Worm (Caenorhabditis elegans) whole organism, L3 larva: ENCODE data around the gene nspc-4.
"Not testable (repeated sequence)": the region's sequence is repeated elsewhere in the genome, so short reads cannot be mapped to it uniquely, and the experiment has no call there.

ENCODE experiments used
- ZK546.5 ChIP-seq: sonication (generic microtip); optimal IDR thresholded peaks from 2 replicates; lab custom pipeline; 2017; ENCODE audit warnings: missing biosample characterization, missing genetic modification characterization
- aly-2 ChIP-seq: fragments of 150-350 bp; optimal IDR thresholded peaks from 2 replicates; lab custom pipeline; 2014; ENCODE audit warnings: missing biosample characterization, missing genetic modification characterization
- ama-1 ChIP-seq: fragments of 150-350 bp; optimal IDR thresholded peaks from 2 replicates; lab custom pipeline; 2018
- egl-27 ChIP-seq: sonication (generic microtip); optimal IDR thresholded peaks from 4 replicates; lab custom pipeline; 2017; ENCODE audit warnings: missing biosample characterization, missing genetic modification reagents, missing genetic modification characterization
- egl-5 ChIP-seq: fragments of 150-350 bp; optimal IDR thresholded peaks from 2 replicates; lab custom pipeline; 2017; ENCODE audit warnings: missing biosample characterization, missing genetic modification reagents, missing genetic modification characterization, inconsistent platforms
- elt-1 ChIP-seq: fragments of 150-350 bp; optimal IDR thresholded peaks from 2 replicates; lab custom pipeline; 2014; ENCODE audit warnings: missing biosample characterization, missing genetic modification characterization
- elt-2 ChIP-seq: sonication (generic microtip); optimal IDR thresholded peaks from 2 replicates; lab custom pipeline; 2016; ENCODE audit warnings: missing genetic modification reagents, mild to moderate bottlenecking, missing genetic modification characterization, missing compliant biosample characterization
- elt-3 ChIP-seq, 3 experiments: fragments of 150-350 bp in 1 of 3; sonication (generic microtip) in 2 of 3; optimal IDR thresholded peaks; 2 replicates in 2 of 3; 4 replicates in 1 of 3; lab custom pipeline; 2014 to 2017; ENCODE audit warnings: missing biosample characterization in 3 of 3, missing genetic modification characterization in 3 of 3
- eor-1 ChIP-seq, 2 experiments: fragments of 150-350 bp; optimal IDR thresholded peaks; 2 replicates each; lab custom pipeline; 2014 to 2018; ENCODE audit warnings: missing biosample characterization in 2 of 2, missing genetic modification characterization in 2 of 2
- fkh-10 ChIP-seq: sonication (generic microtip); optimal IDR thresholded peaks from 2 replicates; lab custom pipeline; 2017; ENCODE audit warnings: missing biosample characterization, missing genetic modification reagents, missing genetic modification characterization
- fkh-2 ChIP-seq: fragments of 150-350 bp; optimal IDR thresholded peaks from 2 replicates; lab custom pipeline; 2014; ENCODE audit warnings: missing biosample characterization, missing genetic modification reagents, missing genetic modification characterization
- jun-1 ChIP-seq: fragments of 150-350 bp; optimal IDR thresholded peaks from 2 replicates; lab custom pipeline; 2014; ENCODE audit warnings: missing biosample characterization, missing genetic modification reagents, missing genetic modification characterization
- lin-15B ChIP-seq: fragments of 150-350 bp; optimal IDR thresholded peaks from 2 replicates; lab custom pipeline; 2014; ENCODE audit warnings: missing biosample characterization, missing genetic modification characterization
- lin-39 ChIP-seq: fragments of 150-350 bp; optimal IDR thresholded peaks from 2 replicates; lab custom pipeline; 2018; ENCODE audit warnings: missing biosample characterization, missing genetic modification reagents, missing genetic modification characterization
- mdl-1 ChIP-seq: fragments of 150-350 bp; optimal IDR thresholded peaks from 2 replicates; lab custom pipeline; 2014; ENCODE audit warnings: missing biosample characterization, missing genetic modification characterization
- mml-1 ChIP-seq: fragments of 150-350 bp; sonication (generic microtip); optimal IDR thresholded peaks from 3 replicates; lab custom pipeline; 2014; ENCODE audit warnings: missing biosample characterization, missing genetic modification characterization
- nfya-1 ChIP-seq: sonication (generic microtip); optimal IDR thresholded peaks from 2 replicates; lab custom pipeline; 2017; ENCODE audit warnings: missing genetic modification characterization, mild to moderate bottlenecking, missing compliant biosample characterization, antibody characterized with exemption, moderate library complexity; ENCODE audit not compliant: insufficient read depth
- nhr-11 ChIP-seq: fragments of 150-350 bp; optimal IDR thresholded peaks from 2 replicates; lab custom pipeline; 2014; ENCODE audit warnings: missing biosample characterization, missing genetic modification characterization
- nhr-237 ChIP-seq: fragments of 150-350 bp; optimal IDR thresholded peaks from 2 replicates; lab custom pipeline; 2014; ENCODE audit warnings: missing biosample characterization, missing genetic modification characterization
- nhr-25 ChIP-seq: sonication (generic microtip); optimal IDR thresholded peaks from 2 replicates; lab custom pipeline; 2017; ENCODE audit warnings: missing biosample characterization, missing genetic modification characterization
- nhr-28 ChIP-seq: fragments of 150-350 bp; optimal IDR thresholded peaks from 2 replicates; lab custom pipeline; 2014; ENCODE audit warnings: missing biosample characterization, missing genetic modification characterization
- nhr-43 ChIP-seq: sonication (generic microtip); optimal IDR thresholded peaks from 2 replicates; lab custom pipeline; 2016; ENCODE audit warnings: mild to moderate bottlenecking, missing genetic modification characterization, missing compliant biosample characterization; ENCODE audit not compliant: poor library complexity, severe bottlenecking
- nhr-67 ChIP-seq: fragments of 150-350 bp; optimal IDR thresholded peaks from 2 replicates; lab custom pipeline; 2014; ENCODE audit warnings: missing biosample characterization, missing genetic modification characterization
- nhr-76 ChIP-seq: fragments of 150-350 bp; sonication (generic microtip); optimal IDR thresholded peaks from 5 replicates; lab custom pipeline; 2014; ENCODE audit warnings: missing biosample characterization, missing genetic modification characterization
- pha-4 ChIP-seq: fragments of 150-350 bp; optimal IDR thresholded peaks from 2 replicates; lab custom pipeline; 2014; ENCODE audit warnings: missing biosample characterization, missing genetic modification reagents, missing genetic modification characterization
- pqm-1 ChIP-seq: fragments of 150-350 bp; optimal IDR thresholded peaks from 2 replicates; lab custom pipeline; 2017; ENCODE audit warnings: missing biosample characterization, missing genetic modification characterization, inconsistent platforms
- snpc-4 ChIP-seq: fragments of 150-350 bp; optimal IDR thresholded peaks from 2 replicates; lab custom pipeline; 2014; ENCODE audit warnings: missing biosample characterization, missing genetic modification characterization
- tbx-2 ChIP-seq: sonication (generic microtip); optimal IDR thresholded peaks from 2 replicates; lab custom pipeline; 2016; ENCODE audit warnings: mild to moderate bottlenecking, missing genetic modification characterization, missing compliant biosample characterization
- unc-39 ChIP-seq: sonication (generic microtip); optimal IDR thresholded peaks from 4 replicates; lab custom pipeline; 2017; ENCODE audit warnings: missing biosample characterization, missing genetic modification characterization
- unc-62 ChIP-seq: fragments of 150-350 bp; sonication (generic microtip); optimal IDR thresholded peaks from 4 replicates; lab custom pipeline; 2014; ENCODE audit warnings: missing biosample characterization, missing genetic modification reagents, missing genetic modification characterization
- zag-1 ChIP-seq: fragments of 150-350 bp; optimal IDR thresholded peaks from 2 replicates; lab custom pipeline; 2014; ENCODE audit warnings: missing biosample characterization, missing genetic modification characterization

nspc-4 gene

DNA sequence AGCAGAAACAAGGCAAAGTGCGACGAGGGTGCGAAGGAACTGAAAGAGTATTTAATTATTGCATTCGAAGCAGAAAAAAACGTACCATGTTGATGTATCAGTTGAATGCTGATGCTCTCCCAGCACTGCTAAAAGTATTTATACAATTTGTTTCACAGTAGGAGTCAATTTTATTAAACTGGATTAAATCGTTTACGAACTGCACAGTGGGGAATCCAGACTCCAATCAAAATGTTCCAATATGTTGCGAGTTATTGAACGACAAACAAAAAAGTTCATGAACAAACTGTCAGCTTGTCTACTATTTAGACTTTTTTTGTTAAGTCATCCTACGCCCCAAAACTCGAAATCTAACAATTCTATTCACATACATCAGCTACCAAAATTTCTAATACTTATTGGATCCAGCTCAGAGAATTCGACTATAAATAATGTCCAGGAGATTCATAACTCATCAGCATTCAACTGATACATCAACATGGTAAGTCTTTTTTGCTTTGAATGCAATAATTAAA, at the start of gene nspc-4, which contains the start of gene nspc-5:
nspc-4 (minus strand) TSS at position 101 of the 515 bp plus-strand sequence.
nspc-5 (plus strand) TSS at position 465 of the 515 bp plus-strand sequence.
- TF ChIP-seq lin-39; nhr-67 (tag; lab: Kevin White, UChicago); pha-4 (tag; lab: Kevin White, UChicago): not testable (repeated sequence)
- TF ChIP-seq, all 47 proteins: peak for 0; not testable (repeated sequence) for 47

DNA sequence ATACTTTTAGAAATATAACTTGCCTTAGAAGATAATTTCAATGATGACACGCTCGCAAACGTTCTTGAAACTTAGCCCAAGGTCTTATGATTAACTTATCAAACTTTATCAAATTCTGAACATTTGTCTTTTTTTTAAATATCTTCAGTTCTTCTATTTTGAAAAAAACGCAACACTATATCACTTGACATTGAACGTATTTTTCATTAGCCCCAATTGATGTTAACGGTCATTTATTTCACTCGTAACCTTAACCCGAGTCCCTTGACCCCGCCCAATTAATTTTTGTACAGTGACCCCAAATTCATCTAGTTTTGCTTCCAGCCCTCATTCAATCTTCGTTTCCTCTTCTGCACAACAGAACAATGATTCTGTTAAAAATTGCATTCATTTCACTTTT, 47.7 kb upstream of the nspc-4 start, which contains the start of gene F18E9.3:
F18E9.3 (plus strand) TSS at position 311 of the 400 bp plus-strand sequence.
- TF ChIP-seq nhr-11 (no peak), ama-1 (lab: Kevin White, UChicago) (no peak), elt-3 (tag; optimal IDR thresholded peaks at IDR 0.05; lab: Kevin White, UChicago) (no peak), nhr-67 (tag; lab: Kevin White, UChicago) (no peak), nhr-76 (tag; lab: Kevin White, UChicago) (no peak), eor-1 (tag; optimal IDR thresholded peaks at IDR 0.05; lab: Kevin White, UChicago) (no peak), lin-15B (tag; lab: Kevin White, UChicago) (no peak), snpc-4 (tag; lab: Kevin White, UChicago) (no peak)

DNA sequence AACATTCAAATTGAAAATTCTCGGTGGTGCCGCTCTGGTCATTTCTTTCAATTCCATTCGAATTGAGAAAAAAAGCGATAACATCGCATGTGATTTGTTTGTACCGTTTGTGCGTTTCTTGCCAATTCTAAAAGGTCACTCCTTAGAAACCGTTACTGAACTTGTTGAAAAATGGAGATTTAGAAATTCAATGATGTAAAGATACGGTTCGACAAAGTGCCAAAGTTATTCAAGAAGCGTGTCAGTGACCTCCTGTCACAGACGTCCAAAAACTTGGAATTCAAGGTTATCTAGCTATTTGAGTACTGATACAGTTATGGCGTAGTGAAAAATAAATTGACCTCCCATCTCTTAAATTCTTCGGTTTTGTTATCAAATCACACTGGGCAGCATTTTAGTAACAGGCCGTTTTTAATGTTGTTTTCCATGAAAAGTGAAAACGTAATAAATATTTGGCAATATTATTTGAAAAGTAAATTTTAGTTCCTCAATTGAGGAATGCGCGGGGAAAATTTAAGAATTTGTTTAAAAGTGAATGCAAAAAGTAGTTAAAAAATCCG, 46.7 kb upstream of the nspc-4 start:
- TF ChIP-seq elt-2 (no peak), elt-1 (tag; lab: Kevin White, UChicago) (peak; percentile 51), ZK546.5 (tag; lab: Kevin White, UChicago) (no peak), nhr-76 (tag; lab: Kevin White, UChicago) (no peak), pha-4 (tag; lab: Kevin White, UChicago) (no peak), tbx-2 (tag; lab: Kevin White, UChicago) (no peak), nhr-67 (tag; lab: Kevin White, UChicago) (no peak), elt-3 (tag; optimal IDR thresholded peaks at IDR 0.05; lab: Kevin White, UChicago) (no peak), aly-2 (no peak), nhr-25 (peak; percentile 59), nfya-1 (no peak), nhr-237 (tag; lab: Kevin White, UChicago) (no peak), jun-1 (tag; lab: Kevin White, UChicago) (no peak)

DNA sequence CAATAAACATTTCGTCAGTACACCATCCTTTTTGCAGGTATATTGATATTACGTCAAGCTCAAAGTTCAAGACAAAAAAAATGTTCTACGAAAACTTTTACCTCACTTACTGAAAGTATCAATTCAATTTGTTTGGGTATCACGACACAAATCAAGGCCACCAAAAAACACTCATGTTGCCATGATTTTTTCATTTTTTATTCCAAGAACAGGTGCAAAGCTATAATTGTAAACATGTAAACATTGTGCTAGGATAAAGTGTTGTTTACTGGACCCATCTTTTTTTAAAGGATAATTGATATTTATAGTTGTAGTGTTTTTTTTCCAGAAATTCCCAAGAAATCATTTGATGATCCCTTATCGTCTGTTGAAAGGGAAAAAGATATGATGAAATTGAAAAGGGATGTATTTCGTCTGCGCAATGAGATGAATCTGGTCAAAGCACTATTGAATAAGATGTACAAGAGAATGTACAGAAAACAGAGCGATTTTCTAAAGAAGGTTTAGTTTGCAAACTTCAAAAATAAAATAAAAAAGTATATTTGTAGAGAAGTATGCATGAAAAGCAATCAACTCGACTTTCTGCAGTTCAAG, 44.7 kb upstream of the nspc-4 start:
- TF ChIP-seq nhr-11: peak; percentile 21
- TF ChIP-seq egl-5 (tag; lab: Kevin White, UChicago): no peak

DNA sequence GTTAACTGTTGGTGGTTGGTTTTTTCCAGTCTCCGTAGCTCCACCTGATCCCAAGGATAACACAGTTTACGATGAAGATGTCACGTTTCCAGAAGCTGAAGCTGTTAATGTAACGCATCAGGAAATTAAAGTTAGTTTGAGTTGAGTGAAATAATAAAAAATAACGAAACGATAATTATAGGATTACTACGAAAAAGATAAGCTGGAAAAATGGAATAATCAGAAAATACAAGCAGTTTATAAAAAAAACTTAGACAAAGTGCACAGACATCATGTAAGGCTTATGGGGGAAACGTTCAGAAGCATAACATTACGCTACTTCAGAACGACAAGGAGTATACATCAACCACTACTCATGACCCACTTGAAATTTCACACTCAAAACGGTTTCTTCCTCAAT, 43.3 kb upstream of the nspc-4 start, which contains the start of gene F18E9.8:
F18E9.8 (minus strand) TSS at position 101 of the 400 bp plus-strand sequence.
- no peak for TF ChIP-seq jun-1 (tag; lab: Kevin White, UChicago)
- no peak for TF ChIP-seq unc-62 (GFP tag; lab: Kevin White, UChicago)
- TF ChIP-seq pha-4 (tag; lab: Kevin White, UChicago): no peak
- TF ChIP-seq ZK546.5 (tag; lab: Kevin White, UChicago): no peak
- no peak for TF ChIP-seq nfya-1
- no peak for TF ChIP-seq elt-1 (tag; lab: Kevin White, UChicago)
- TF ChIP-seq lin-39: no peak
- TF ChIP-seq mdl-1 (tag; lab: Kevin White, UChicago): no peak
- no peak for TF ChIP-seq egl-27 (tag; lab: Kevin White, UChicago)
- TF ChIP-seq nhr-43 (tag; lab: Kevin White, UChicago): no peak
- no peak for TF ChIP-seq zag-1 (tag; lab: Kevin White, UChicago)
- no peak for TF ChIP-seq fkh-10
- TF ChIP-seq nhr-237 (tag; lab: Kevin White, UChicago): no peak
- TF ChIP-seq elt-2: no peak
- no peak for TF ChIP-seq mml-1 (tag; lab: Kevin White, UChicago)
- no peak for TF ChIP-seq aly-2
- no peak for TF ChIP-seq eor-1 (tag; optimal IDR thresholded peaks at IDR 0.05; lab: Kevin White, UChicago)

DNA sequence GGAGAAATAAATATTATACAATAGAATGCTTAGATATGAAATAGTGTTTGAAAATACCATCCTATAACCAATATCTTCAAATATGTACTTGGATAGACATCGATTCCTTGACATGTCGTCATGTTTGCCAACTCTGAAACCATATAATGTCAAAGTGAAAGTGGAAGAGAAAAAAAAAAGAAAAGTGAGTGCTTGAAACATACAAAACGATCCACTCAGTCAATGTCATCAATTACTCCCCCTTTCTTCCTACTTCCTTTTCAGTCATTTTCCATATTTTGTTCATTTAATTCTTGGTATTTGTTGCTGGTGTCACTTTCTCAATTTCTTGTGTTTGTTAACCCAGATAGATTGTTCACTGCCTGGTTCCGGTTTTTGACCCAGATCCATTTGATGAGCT, 42.1 kb upstream of the nspc-4 start, which contains the start of gene F18E9.4:
F18E9.4 (plus strand) TSS at position 301 of the 400 bp plus-strand sequence.
- no peak for TF ChIP-seq mml-1 (tag; lab: Kevin White, UChicago)
- no peak for TF ChIP-seq fkh-2 (tag; lab: Kevin White, UChicago)
- no peak for TF ChIP-seq elt-3 (tag; optimal IDR thresholded peaks at IDR 0.05; lab: Kevin White, UChicago)
- TF ChIP-seq unc-39 (tag; lab: Kevin White, UChicago): no peak
- no peak for TF ChIP-seq nhr-28 (tag; lab: Kevin White, UChicago)
- no peak for TF ChIP-seq pqm-1 (tag; lab: Kevin White, UChicago)
